ENCODE assay signal across 5 worm cellular contexts in genomic region chrV:151310-151709, ce11.
TF ChIP-seq lines count a peak whose summit lies in the region.

W03F9.4 (minus strand) TSS chrV:151388.

TF ChIP-seq in whole organism, L1 larva, 84 proteins besides CTCF, POLR2A, EP300 and RAD21:
- peak; percentile 55 for TF ChIP-seq blmp-1 (tag; optimal IDR thresholded peaks at IDR 0.05; lab: Kevin White, UChicago)
- TF ChIP-seq nhr-20 (tag; optimal IDR thresholded peaks at IDR 0.05; lab: Kevin White, UChicago): peak; percentile 26
- TF ChIP-seq efl-1 (optimal IDR thresholded peaks at IDR 0.05; lab: Kevin White, UChicago): no peak
- TF ChIP-seq efl-1 (GFP tag; optimal IDR thresholded peaks at IDR 0.05 in 1 of 2; lab: Kevin White, UChicago): peak in 1 of 2 experiments; percentile 28
- no peak for TF ChIP-seq ztf-11 (tag; optimal IDR thresholded peaks at IDR 0.05; lab: Kevin White, UChicago)

TF ChIP-seq in whole organism, L2 larva, 48 proteins besides CTCF, POLR2A, EP300 and RAD21:
- TF ChIP-seq blmp-1 (tag; optimal IDR thresholded peaks at IDR 0.05; lab: Kevin White, UChicago; ENCODE audit: insufficient read depth) (peak; percentile 41), unc-55 (GFP tag; optimal IDR thresholded peaks at IDR 0.05; lab: Kevin White, UChicago) (no peak), C34F6.9 (tag; optimal IDR thresholded peaks at IDR 0.05; lab: Kevin White, UChicago) (no peak), nhr-11 (tag; optimal IDR thresholded peaks at IDR 0.05; lab: Kevin White, UChicago) (no peak), nhr-10 (tag; optimal IDR thresholded peaks at IDR 0.05; lab: Kevin White, UChicago) (no peak), lsy-2 (tag; optimal IDR thresholded peaks at IDR 0.05; lab: Kevin White, UChicago) (no peak), nhr-6 (tag; optimal IDR thresholded peaks at IDR 0.05; lab: Kevin White, UChicago) (no peak), lin-13 (GFP tag; optimal IDR thresholded peaks at IDR 0.05; lab: Kevin White, UChicago) (no peak), alr-1 (tag; optimal IDR thresholded peaks at IDR 0.05; lab: Kevin White, UChicago) (no peak), sma-3 (GFP tag; optimal IDR thresholded peaks at IDR 0.05; lab: Kevin White, UChicago) (no peak), unc-62 (GFP tag; optimal IDR thresholded peaks at IDR 0.05; lab: Kevin White, UChicago) (no peak), zag-1 (tag; optimal IDR thresholded peaks at IDR 0.05; lab: Kevin White, UChicago) (no peak), nhr-23 (tag; optimal IDR thresholded peaks at IDR 0.05; lab: Kevin White, UChicago) (no peak), nhr-77 (tag; optimal IDR thresholded peaks at IDR 0.05; lab: Kevin White, UChicago) (no peak), fos-1 (tag; optimal IDR thresholded peaks at IDR 0.05; lab: Kevin White, UChicago) (peak; percentile 57)
TF ChIP-seq in whole organism, L2 larva: peak in this region for 2.

TF ChIP-seq in whole organism, L3 larva, 47 proteins besides CTCF, POLR2A, EP300 and RAD21:
- TF ChIP-seq nhr-76 (tag; optimal IDR thresholded peaks at IDR 0.05; lab: Kevin White, UChicago): no peak
- TF ChIP-seq hmg-11 (tag; optimal IDR thresholded peaks at IDR 0.05; lab: Kevin White, UChicago): no peak
- no peak for TF ChIP-seq R02D3.7 (tag; optimal IDR thresholded peaks at IDR 0.05; lab: Kevin White, UChicago)
- no peak for TF ChIP-seq nhr-43 (tag; optimal IDR thresholded peaks at IDR 0.05; lab: Kevin White, UChicago; ENCODE audit: poor library complexity, severe bottlenecking)
- no peak for TF ChIP-seq lin-39 (tag; optimal IDR thresholded peaks at IDR 0.05; lab: Kevin White, UChicago)
- TF ChIP-seq pqm-1 (tag; optimal IDR thresholded peaks at IDR 0.05; lab: Kevin White, UChicago): peak; percentile 45
- TF ChIP-seq nhr-12 (tag; optimal IDR thresholded peaks at IDR 0.05; lab: Kevin White, UChicago): no peak

TF ChIP-seq in whole organism, L4 larva, 104 proteins besides CTCF, POLR2A, EP300 and RAD21:
- TF ChIP-seq pqm-1 (tag; optimal IDR thresholded peaks at IDR 0.05; lab: Kevin White, UChicago): peak; percentile 66
- TF ChIP-seq zfp-3 (GFP tag; conservative IDR thresholded peaks at IDR 0.05; lab: Robert Waterston, UW): no peak
- no peak for TF ChIP-seq hlh-11 (tag; optimal IDR thresholded peaks at IDR 0.05; lab: Kevin White, UChicago)
- no peak for TF ChIP-seq dve-1 (tag; optimal IDR thresholded peaks at IDR 0.05; lab: Kevin White, UChicago; ENCODE audit: insufficient read depth)
- TF ChIP-seq ztf-11 (tag; optimal IDR thresholded peaks at IDR 0.05; lab: Kevin White, UChicago): no peak
- no peak for TF ChIP-seq R02D3.7 (tag; optimal IDR thresholded peaks at IDR 0.05; lab: Kevin White, UChicago)
- TF ChIP-seq dmd-6 (GFP tag; IDR thresholded peaks at IDR 0.05; lab: Robert Waterston, UW): peak; percentile 50
- peak; percentile 58 for TF ChIP-seq nhr-28 (tag; optimal IDR thresholded peaks at IDR 0.05; lab: Kevin White, UChicago)
- peak in 1 of 2 experiments; percentile 19 for TF ChIP-seq mdl-1 (tag; optimal IDR thresholded peaks at IDR 0.05; lab: Kevin White, UChicago)
- peak; percentile 40 for TF ChIP-seq mxl-3 (GFP tag; optimal IDR thresholded peaks at IDR 0.05; lab: Kevin White, UChicago)
- no peak for TF ChIP-seq daf-16 (GFP tag; optimal IDR thresholded peaks at IDR 0.05; lab: Kevin White, UChicago)
- no peak for TF ChIP-seq daf-16 (tag; optimal IDR thresholded peaks at IDR 0.05; lab: Kevin White, UChicago)

TF ChIP-seq in whole organism, young adult, 124 proteins besides CTCF, POLR2A, EP300 and RAD21:
- TF ChIP-seq egl-44 (GFP tag; IDR thresholded peaks at IDR 0.05; lab: Robert Waterston, UW) (no peak), nhr-80 (tag; optimal IDR thresholded peaks at IDR 0.05; lab: Kevin White, UChicago) (peak; percentile 73)
